Fruit fly (Drosophila melanogaster): ENCODE data around the gene CG6125.
A peak's percentile ranks its signal among the peaks of the same experiment; 100 is the strongest.

CG6125 gene

DNA sequence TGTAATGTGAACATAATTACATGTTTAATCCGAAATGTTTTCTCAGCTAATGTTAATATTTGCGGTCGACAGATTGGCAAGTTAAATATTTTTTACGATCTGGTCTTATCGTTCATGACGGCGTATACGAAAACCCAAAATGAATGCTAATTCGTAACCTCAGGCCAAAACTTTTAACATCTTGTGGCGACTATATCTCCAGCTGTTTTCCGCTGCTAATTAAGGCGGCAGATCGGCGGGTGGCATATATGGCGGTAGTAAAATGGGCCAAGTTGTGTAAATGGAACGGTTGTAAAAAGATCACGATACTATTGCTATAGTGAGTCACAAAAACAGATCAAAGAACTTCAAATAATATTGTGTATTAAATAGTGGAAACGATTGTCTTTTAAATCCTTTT lies 477 bp downstream of the CG6125 start:
- no peak for TF ChIP-seq CG16813 (GFP tag; IDR thresholded peaks at IDR 0.05; ENCODE audit: partially characterized antibody)
- peak; percentile 95 for TF ChIP-seq CG13894 (tag; optimal IDR thresholded peaks at IDR 0.05)

DNA sequence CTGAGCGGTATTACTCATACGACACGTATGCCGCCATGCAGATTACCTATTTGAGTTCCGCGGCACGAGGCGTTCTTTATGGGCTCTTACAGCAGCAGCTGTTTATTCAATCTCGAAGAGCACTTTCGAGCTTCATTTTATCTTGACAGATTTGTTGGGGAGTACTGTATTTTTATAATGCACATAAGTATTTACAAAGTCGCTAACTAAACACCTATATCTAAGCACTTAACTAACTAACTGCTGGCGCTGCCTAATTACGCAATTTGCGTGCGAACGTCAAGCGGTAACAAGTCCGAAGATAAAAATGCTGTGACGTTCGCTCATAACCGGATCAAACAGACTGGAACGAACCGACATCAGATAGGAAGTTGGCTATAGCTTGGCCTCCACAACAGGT lies 4.2 kb downstream of the CG6125 start:
- TF ChIP-seq CG12071 (GFP tag; optimal IDR thresholded peaks at IDR 0.05), result peak; percentile 26
- TF ChIP-seq CG9727 (GFP tag; optimal IDR thresholded peaks at IDR 0.05), result no peak
- TF ChIP-seq CG10147 (GFP tag; optimal IDR thresholded peaks at IDR 0.05), result peak; percentile 16
- TF ChIP-seq lab (GFP tag; optimal IDR thresholded peaks at IDR 0.05), result peak; percentile 67
- no peak for TF ChIP-seq CG18764 (GFP tag; optimal IDR thresholded peaks at IDR 0.05)
- no peak for TF ChIP-seq YL-1 (GFP tag; optimal IDR thresholded peaks at IDR 0.05)
- peak; percentile 42 for TF ChIP-seq CG18599 (GFP tag; optimal IDR thresholded peaks at IDR 0.05)
- peak; percentile 24 for TF ChIP-seq Meics (GFP tag; optimal IDR thresholded peaks at IDR 0.05)
- peak; percentile 7 for TF ChIP-seq scrt (GFP tag; optimal IDR thresholded peaks at IDR 0.05)
- peak; percentile 5 for TF ChIP-seq exex (tag; optimal IDR thresholded peaks at IDR 0.05)
- TF ChIP-seq CG14965 (GFP tag; optimal IDR thresholded peaks at IDR 0.05; ENCODE audit: borderline replicate concordance), result no peak
- TF ChIP-seq caup (GFP tag; optimal IDR thresholded peaks at IDR 0.05; ENCODE audit: severe bottlenecking), result peak; percentile 20
- no peak for TF ChIP-seq CG17829 (tag; optimal IDR thresholded peaks at IDR 0.05)
- no peak for TF ChIP-seq Gug (GFP tag; IDR thresholded peaks at IDR 0.05)
- TF ChIP-seq Ada2b (GFP tag; IDR thresholded peaks at IDR 0.05), result 0 out of 2 replicates have a peak, but pooled peaks have one; percentile 28
- TF ChIP-seq CG5180 (GFP tag; optimal IDR thresholded peaks at IDR 0.05), result peak; percentile 22
- no peak for TF ChIP-seq CG11085 (GFP tag; IDR thresholded peaks at IDR 0.05)
- no peak for TF ChIP-seq Stat92E (GFP tag; optimal IDR thresholded peaks at IDR 0.05)
- peak; percentile 27 for TF ChIP-seq CG15514 (GFP tag; optimal IDR thresholded peaks at IDR 0.05)
- TF ChIP-seq CG4282 (GFP tag; optimal IDR thresholded peaks at IDR 0.05), result no peak
- no peak for TF ChIP-seq D19B (GFP tag; optimal IDR thresholded peaks at IDR 0.05)
- peak; percentile 3 for TF ChIP-seq MTF-1 (GFP tag; optimal IDR thresholded peaks at IDR 0.05; ENCODE audit: borderline replicate concordance)
- TF ChIP-seq peb (GFP tag; IDR thresholded peaks at IDR 0.05), result no peak
- 0 out of 2 replicates have a peak, but pooled peaks have one; percentile 37 for TF ChIP-seq CG7372 (GFP tag; IDR thresholded peaks at IDR 0.05)
- TF ChIP-seq GATAe (GFP tag; conservative IDR thresholded peaks at IDR 0.05), result no peak
- TF ChIP-seq HHEX (GFP tag; optimal IDR thresholded peaks at IDR 0.05), result peak; percentile 22
- no peak for TF ChIP-seq C15 (GFP tag; IDR thresholded peaks at IDR 0.05)
- no peak for TF ChIP-seq repo (GFP tag; optimal IDR thresholded peaks at IDR 0.05)
- peak; percentile 47 for TF ChIP-seq CG6813 (GFP tag; optimal IDR thresholded peaks at IDR 0.05)
- no peak for TF ChIP-seq Vsx1 (GFP tag; optimal IDR thresholded peaks at IDR 0.05)
- peak; percentile 53 for TF ChIP-seq CG10543 (GFP tag; optimal IDR thresholded peaks at IDR 0.05)
- TF ChIP-seq CG13296 (GFP tag; optimal IDR thresholded peaks at IDR 0.05), result peak; percentile 76
- no peak for TF ChIP-seq pfk (GFP tag; optimal IDR thresholded peaks at IDR 0.05)
- TF ChIP-seq Six4 (GFP tag; optimal IDR thresholded peaks at IDR 0.05), result no peak
- peak; percentile 39 for TF ChIP-seq CG6765 (GFP tag; optimal IDR thresholded peaks at IDR 0.05)
- TF ChIP-seq Pdp1 (GFP tag; optimal IDR thresholded peaks at IDR 0.05), result no peak
- TF ChIP-seq chn (GFP tag; optimal IDR thresholded peaks at IDR 0.05), result no peak
- no peak for TF ChIP-seq usp (GFP tag; optimal IDR thresholded peaks at IDR 0.05)
- no peak for TF ChIP-seq CG3407 (GFP tag; optimal IDR thresholded peaks at IDR 0.05)
- TF ChIP-seq jigr1 (GFP tag; IDR thresholded peaks at IDR 0.05), result no peak
- peak; percentile 61 for TF ChIP-seq BtbVII (GFP tag; optimal IDR thresholded peaks at IDR 0.05)

All from whole organism, embryonic.